Fruit fly (Drosophila melanogaster) whole organism, larva: Measurements from ENCODE around the gene CG32302.

Experiments used
- noc ChIP-seq: fragments of 200-800 bp; sonication (Bioruptor generic); optimal IDR thresholded peaks from 3 replicates; lab custom pipeline; 2019; ENCODE audit warnings: missing biosample characterization, mild to moderate bottlenecking, missing genetic modification characterization, moderate library complexity

Gene CG32302

dm6 chr3L:2265692-2266444 is 2.8 kb upstream of the CG32302 start, which contains the start of the genes ecd and CG13806:
ecd (minus strand) TSS chr3L:2265857.
CG13806 (plus strand) TSS chr3L:2266394.
- no peak for TF ChIP-seq noc (tag; lab: Kevin White, UChicago)

dm6 chr3L:2267558-2267957 is 1.1 kb upstream of the CG32302 start, which contains the start of gene obst-I:
obst-I (plus strand) TSS chr3L:2267858.
- no peak for TF ChIP-seq noc (tag; lab: Kevin White, UChicago)

- no peak for TF ChIP-seq noc (tag; lab: Kevin White, UChicago)
Observed at dm6 chr3L:2272669-2273068, 4.0 kb downstream of the CG32302 start, which contains the start of gene yellow-g. yellow-g (minus strand) TSS chr3L:2272769.

- no peak for TF ChIP-seq noc (tag; lab: Kevin White, UChicago)
Observed at dm6 chr3L:2273392-2273791, 4.8 kb downstream of the CG32302 start.

- no peak for TF ChIP-seq noc (tag; lab: Kevin White, UChicago)
Observed at dm6 chr3L:2276250-2276649, 7.6 kb downstream of the CG32302 start, which contains the start of gene yellow-g2. yellow-g2 (plus strand) TSS chr3L:2276550.

dm6 chr3L:2282506-2282905 is 13.9 kb downstream of the CG32302 start, which contains the start of gene MsR2:
MsR2 (plus strand) TSS chr3L:2282883.
- no peak for TF ChIP-seq noc (tag; lab: Kevin White, UChicago)
